Worm (Caenorhabditis elegans) whole organism, L3 larva: ENCODE measurements around the gene R09H10.5.

ENCODE experiments used
- ZK546.5 ChIP-seq: sonication (generic microtip); optimal IDR thresholded peaks from 2 replicates; lab custom pipeline; 2017; ENCODE audit warnings: missing biosample characterization, missing genetic modification characterization
- aly-2 ChIP-seq: fragments of 150-350 bp; optimal IDR thresholded peaks from 2 replicates; lab custom pipeline; 2014; ENCODE audit warnings: missing biosample characterization, missing genetic modification characterization
- elt-1 ChIP-seq: fragments of 150-350 bp; optimal IDR thresholded peaks from 2 replicates; lab custom pipeline; 2014; ENCODE audit warnings: missing biosample characterization, missing genetic modification characterization
- nfya-1 ChIP-seq: sonication (generic microtip); optimal IDR thresholded peaks from 2 replicates; lab custom pipeline; 2017; ENCODE audit warnings: missing genetic modification characterization, mild to moderate bottlenecking, missing compliant biosample characterization, antibody characterized with exemption, moderate library complexity; ENCODE audit not compliant: insufficient read depth
- nhr-43 ChIP-seq: sonication (generic microtip); optimal IDR thresholded peaks from 2 replicates; lab custom pipeline; 2016; ENCODE audit warnings: mild to moderate bottlenecking, missing genetic modification characterization, missing compliant biosample characterization; ENCODE audit not compliant: poor library complexity, severe bottlenecking
- unc-39 ChIP-seq: sonication (generic microtip); optimal IDR thresholded peaks from 4 replicates; lab custom pipeline; 2017; ENCODE audit warnings: missing biosample characterization, missing genetic modification characterization
- zag-1 ChIP-seq: fragments of 150-350 bp; optimal IDR thresholded peaks from 2 replicates; lab custom pipeline; 2014; ENCODE audit warnings: missing biosample characterization, missing genetic modification characterization
- ztf-4 ChIP-seq: fragments of 150-350 bp; optimal IDR thresholded peaks from 2 replicates; lab custom pipeline; 2014; ENCODE audit warnings: missing biosample characterization, missing genetic modification characterization

DNA sequence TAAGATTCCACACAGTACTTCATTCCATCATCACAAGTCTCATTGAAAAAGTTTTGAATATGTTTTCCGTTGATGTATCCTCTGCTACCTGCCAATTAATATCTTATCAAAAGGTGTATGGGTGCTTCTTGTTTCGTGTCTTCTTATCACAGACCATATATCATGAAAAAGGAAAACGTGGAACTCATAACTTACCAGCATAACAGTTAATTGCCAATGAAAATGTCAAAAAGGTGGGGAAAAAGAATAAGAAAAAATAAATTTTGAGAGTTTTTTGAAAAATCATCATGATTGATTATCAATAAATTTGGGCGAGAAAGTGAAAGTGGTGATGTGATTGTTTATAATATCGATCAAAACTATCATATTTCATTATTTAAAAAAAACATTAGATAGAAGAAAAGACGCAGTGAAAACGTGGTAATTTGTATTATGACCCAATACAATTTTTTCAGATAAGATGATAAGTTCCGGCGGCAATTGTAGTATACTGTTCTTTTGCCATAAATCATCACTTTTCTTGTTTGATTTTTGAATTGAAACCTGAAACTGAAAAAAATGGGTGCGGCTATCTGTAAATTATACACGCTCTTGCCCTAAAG, 2.4 kb upstream of the R09H10.5 start, which contains the start of gene F56C4.4:
- TF ChIP-seq unc-39 (tag; lab: Kevin White, UChicago) (no peak), elt-1 (no peak), ZK546.5 (tag; lab: Kevin White, UChicago) (no peak), zag-1 (tag; lab: Kevin White, UChicago) (no peak), ztf-4 (tag; lab: Kevin White, UChicago) (no peak), nfya-1 (tag; lab: Kevin White, UChicago) (no peak), nhr-43 (tag; lab: Kevin White, UChicago) (no peak), aly-2 (tag; lab: Kevin White, UChicago) (no peak)
